Worm (Caenorhabditis elegans): Measurements from ENCODE around the gene vps-22.

- TF ChIP-seq mes-4 (tag; optimal IDR thresholded peaks at IDR 0.05) (no peak), ekl-4 (GFP tag; IDR thresholded peaks at IDR 0.05) (no peak), lir-1 (GFP tag; conservative IDR thresholded peaks at IDR 0.05) (no peak), lag-1 (GFP tag; IDR thresholded peaks at IDR 0.05) (no peak), efl-1 (GFP tag; optimal IDR thresholded peaks at IDR 0.05) (no peak), lin-54 (GFP tag; optimal IDR thresholded peaks at IDR 0.05) (no peak), him-1 (tag; optimal IDR thresholded peaks at IDR 0.05) (no peak), madf-6 (GFP tag; IDR thresholded peaks at IDR 0.05) (no peak), sea-2 (GFP tag; IDR thresholded peaks at IDR 0.05) (no peak), unc-130 (GFP tag; optimal IDR thresholded peaks at IDR 0.05) (no peak), unc-62 (GFP tag; optimal IDR thresholded peaks at IDR 0.05) (no peak), tlf-1 (GFP tag; optimal IDR thresholded peaks at IDR 0.05) (no peak), K11D2.4 (GFP tag; IDR thresholded peaks at IDR 0.05) (no peak), ztf-22 (GFP tag; optimal IDR thresholded peaks at IDR 0.05) (no peak)
Measured at ce11 chrIII:4998111-4998859, 36.0 kb upstream of the vps-22 start, which contains the start of gene tmem-131.
